Fruit fly (Drosophila melanogaster): ENCODE measurements around the gene a10.

DNA sequence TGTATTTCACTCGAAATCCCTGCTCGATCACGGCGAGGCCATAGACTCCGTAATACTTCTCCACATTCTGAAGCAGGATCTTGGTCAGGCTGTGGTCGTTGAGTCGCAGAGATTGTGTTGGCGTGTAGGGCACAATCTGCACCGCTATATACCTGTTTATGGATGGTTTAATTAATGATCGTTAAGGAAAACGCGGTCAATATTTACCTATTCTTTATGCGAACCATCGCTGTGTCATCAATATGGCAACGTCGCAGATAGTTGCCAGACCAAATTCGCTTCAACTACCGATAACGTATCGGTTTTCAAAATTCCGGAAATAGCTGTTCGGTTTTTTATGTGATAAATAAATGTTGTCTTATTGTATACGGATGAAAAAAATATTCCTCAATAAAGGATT lies 21.3 kb upstream of the a10 start, which contains the start of gene Pop5:
- peak; percentile 29 for TF ChIP-seq CG11617 (GFP tag; optimal IDR thresholded peaks at IDR 0.05)
- TF ChIP-seq CG7101 (tag; optimal IDR thresholded peaks at IDR 0.05), result peak; percentile 39
- no peak for TF ChIP-seq CG12768 (GFP tag; optimal IDR thresholded peaks at IDR 0.05)

All from whole organism, adult.